Fruit fly (Drosophila melanogaster): ENCODE results near the gene CG46042.

CG46042 gene

dm6 chr3R:19911030-19911429 is 31.2 kb downstream of the CG46042 start:
- no peak for TF ChIP-seq noc (tag; optimal IDR thresholded peaks at IDR 0.05)

- TF ChIP-seq noc (tag; optimal IDR thresholded peaks at IDR 0.05), result no peak
Observed at dm6 chr3R:19910302-19911029, 31.7 kb downstream of the CG46042 start.

- no peak for TF ChIP-seq noc (tag; optimal IDR thresholded peaks at IDR 0.05)
Observed at dm6 chr3R:19909541-19910182, 32.5 kb downstream of the CG46042 start.

dm6 chr3R:19908863-19909343 is 33.3 kb downstream of the CG46042 start:
- TF ChIP-seq noc (tag; optimal IDR thresholded peaks at IDR 0.05), result peak; percentile 69

- TF ChIP-seq noc (tag; optimal IDR thresholded peaks at IDR 0.05), result peak; percentile 92
Observed at dm6 chr3R:19905932-19906439, 36.2 kb downstream of the CG46042 start.

dm6 chr3R:19904865-19905373 is 37.3 kb downstream of the CG46042 start, which contains the start of the genes Surf6 and RhoGAP92B:
Gene Surf6, minus strand, starts transcription at chr3R:19904868.
Gene RhoGAP92B, plus strand, starts transcription at chr3R:19905164.
- TF ChIP-seq noc (tag; optimal IDR thresholded peaks at IDR 0.05), result peak; percentile 75

- TF ChIP-seq noc (tag; optimal IDR thresholded peaks at IDR 0.05), result peak; percentile 2
Observed at dm6 chr3R:19902926-19903739, 39.1 kb downstream of the CG46042 start, which contains the start of gene ClpX. Gene ClpX, minus strand, starts transcription at chr3R:19903689.

dm6 chr3R:19902328-19902727 is 39.9 kb downstream of the CG46042 start:
- peak; percentile 14 for TF ChIP-seq noc (tag; optimal IDR thresholded peaks at IDR 0.05)

dm6 chr3R:19901742-19902141 is 40.5 kb downstream of the CG46042 start:
- TF ChIP-seq noc (tag; optimal IDR thresholded peaks at IDR 0.05), result no peak

dm6 chr3R:19895305-19895704 is 46.9 kb downstream of the CG46042 start:
- TF ChIP-seq noc (tag; optimal IDR thresholded peaks at IDR 0.05), result no peak

dm6 chr3R:19892046-19892445 is 50.2 kb downstream of the CG46042 start:
- peak; percentile 53 for TF ChIP-seq noc (tag; optimal IDR thresholded peaks at IDR 0.05)
